Fruit fly (Drosophila melanogaster) whole organism, adult: ENCODE results near the gene CAH5.

Experiments used
- CG11617 ChIP-seq: fragments of 200-800 bp; sonication (Bioruptor generic); optimal IDR thresholded peaks from 2 replicates; lab custom pipeline; 2017; ENCODE audit warnings: mild to moderate bottlenecking, missing biosample characterization, missing genetic modification reagents, missing genetic modification characterization
- CG14711 ChIP-seq: fragments of 200-800 bp; sonication (Bioruptor generic); optimal IDR thresholded peaks from 2 replicates; lab custom pipeline; 2018; ENCODE audit warnings: missing biosample characterization, mild to moderate bottlenecking, missing genetic modification characterization, moderate library complexity
- CG33017 ChIP-seq: fragments of 200-800 bp; sonication (Bioruptor generic); optimal IDR thresholded peaks from 2 replicates; lab custom pipeline; 2018; ENCODE audit warnings: missing biosample characterization, mild to moderate bottlenecking, missing genetic modification characterization, moderate library complexity
- CG5204 ChIP-seq: fragments of 200-800 bp; sonication (Bioruptor generic); optimal IDR thresholded peaks from 2 replicates; lab custom pipeline; 2016; ENCODE audit warnings: missing biosample characterization, missing genetic modification characterization
- CG7101 ChIP-seq: fragments of 200-800 bp; sonication (Bioruptor generic); optimal IDR thresholded peaks from 2 replicates; lab custom pipeline; 2018; ENCODE audit warnings: missing biosample characterization, mild to moderate bottlenecking, missing genetic modification characterization, moderate library complexity
- Clk ChIP-seq: fragments of 200-800 bp; sonication (Bioruptor generic); optimal IDR thresholded peaks from 2 replicates; lab custom pipeline; 2017; ENCODE audit warnings: missing biosample characterization, missing genetic modification characterization
- cnc ChIP-seq, 2 experiments: fragments of >200 bp; optimal IDR thresholded peaks; 2 replicates each; lab custom pipeline; 2017
- ovo ChIP-seq: fragments of 200-800 bp; sonication (Bioruptor generic); optimal IDR thresholded peaks from 2 replicates; lab custom pipeline; 2016; ENCODE audit warnings: missing biosample characterization, missing genetic modification characterization

- TF ChIP-seq ovo (GFP tag; lab: Kevin White, UChicago) (no peak), CG7101 (tag; lab: Kevin White, UChicago) (peak; percentile 25), CG33017 (tag; lab: Kevin White, UChicago) (peak; percentile 69), CG11617 (peak; percentile 44), Clk (no peak), CG14711 (tag; lab: Kevin White, UChicago) (peak; percentile 8), cnc (optimal IDR thresholded peaks at IDR 0.05; lab: Kevin White, UChicago) (no peak), CG5204 (GFP tag; lab: Kevin White, UChicago) (peak; percentile 17)
Measured at dm6 chr3R:31306454-31306853, 44.1 kb downstream of the CAH5 start.
